Fruit fly (Drosophila melanogaster) whole organism, wandering third instar larva: Measurements from ENCODE around the gene Cdc45.

Experiments
- Abd-B ChIP-seq: fragments of >200 bp; optimal IDR thresholded peaks from 2 replicates; lab custom pipeline; 2017; ENCODE audit warnings: missing biosample characterization, missing genetic modification characterization
- CG32264 ChIP-seq: fragments of 200-800 bp; sonication (Bioruptor generic); optimal IDR thresholded peaks from 2 replicates; lab custom pipeline; 2016; ENCODE audit warnings: missing biosample characterization, missing genetic modification characterization
- CG9705 ChIP-seq: fragments of 200-800 bp; sonication (Bioruptor generic); optimal IDR thresholded peaks from 2 replicates; lab custom pipeline; 2018; ENCODE audit warnings: missing biosample characterization, mild to moderate bottlenecking, missing genetic modification characterization
- CrebA ChIP-seq: fragments of 200-800 bp; sonication (Bioruptor generic); optimal IDR thresholded peaks from 2 replicates; lab custom pipeline; 2016; ENCODE audit warnings: missing biosample characterization, mild to moderate bottlenecking, missing genetic modification characterization, borderline replicate concordance
- Dfd ChIP-seq: fragments of >200 bp; optimal IDR thresholded peaks from 2 replicates; lab custom pipeline; 2017; ENCODE audit warnings: missing biosample characterization, missing genetic modification characterization
- HLH106 ChIP-seq: fragments of 200-800 bp; optimal IDR thresholded peaks from 3 replicates; lab custom pipeline; 2019; ENCODE audit warnings: missing biosample characterization, mild to moderate bottlenecking, missing genetic modification characterization, moderate library complexity
- Hr78 ChIP-seq: fragments of >200 bp; optimal IDR thresholded peaks from 2 replicates; lab custom pipeline; 2017; ENCODE audit warnings: missing biosample characterization, missing genetic modification characterization
- Hr83 ChIP-seq: fragments of 200-300 bp; sonication (Bioruptor generic); optimal IDR thresholded peaks from 2 replicates; lab custom pipeline; 2016; ENCODE audit warnings: missing biosample characterization, mild to moderate bottlenecking, missing genetic modification characterization, moderate library complexity; ENCODE audit not compliant: poor library complexity, severe bottlenecking
- Jra ChIP-seq: sonication (Bioruptor generic); optimal IDR thresholded peaks from 2 replicates; lab custom pipeline; 2016; ENCODE audit warnings: missing biosample characterization, missing genetic modification characterization
- Myc ChIP-seq: fragments of >200 bp; optimal IDR thresholded peaks from 2 replicates; lab custom pipeline; 2017
- N ChIP-seq: fragments of >200 bp; optimal IDR thresholded peaks from 2 replicates; lab custom pipeline; 2018; ENCODE audit warnings: missing biosample characterization, missing external identifiers, missing genetic modification characterization
- OdsH ChIP-seq: fragments of 200-800 bp; sonication (Bioruptor generic); optimal IDR thresholded peaks from 2 replicates; lab custom pipeline; 2016; ENCODE audit warnings: missing biosample characterization, mild to moderate bottlenecking, missing genetic modification characterization
- Rel ChIP-seq, 2 experiments: fragments of 200-800 bp; sonication (Bioruptor generic) in 1 of 2; optimal IDR thresholded peaks; 2 replicates in 1 of 2; 3 replicates in 1 of 2; lab custom pipeline; 2016 to 2019; ENCODE audit warnings: mild to moderate bottlenecking in 2 of 2, missing biosample characterization in 2 of 2, missing genetic modification characterization in 2 of 2, moderate library complexity in 1 of 2
- Sp1 ChIP-seq: fragments of 200-800 bp; sonication (Bioruptor generic); optimal IDR thresholded peaks from 3 replicates; lab custom pipeline; 2019; ENCODE audit warnings: missing biosample characterization, mild to moderate bottlenecking, missing genetic modification characterization, moderate library complexity
- Vsx2 ChIP-seq: fragments of 200-300, 225-300 bp; sonication (Bioruptor generic); optimal IDR thresholded peaks from 2 replicates; lab custom pipeline; 2018; ENCODE audit warnings: missing biosample characterization, missing genetic modification characterization; ENCODE audit not compliant: partially characterized antibody
- brk ChIP-seq: fragments of 200-800 bp; sonication (Bioruptor generic); optimal IDR thresholded peaks from 2 replicates; lab custom pipeline; 2016; ENCODE audit warnings: missing biosample characterization, mild to moderate bottlenecking, missing genetic modification characterization
- dl ChIP-seq, 2 experiments: fragments of 175-275, 200-275 bp in 1 of 2; fragments of 200-275 bp in 1 of 2; sonication (Bioruptor generic); optimal IDR thresholded peaks; lab custom pipeline; 2018; ENCODE audit warnings: mild to moderate bottlenecking in 2 of 2, missing biosample characterization in 2 of 2, missing genetic modification characterization in 2 of 2, moderate library complexity in 2 of 2; ENCODE audit not compliant: partially characterized antibody in 2 of 2, insufficient read depth in 1 of 2
- dmrt93B ChIP-seq: fragments of 200-800 bp; sonication (Bioruptor generic); optimal IDR thresholded peaks from 2 replicates; lab custom pipeline; 2018; ENCODE audit warnings: missing biosample characterization, mild to moderate bottlenecking, missing genetic modification characterization
- dsf ChIP-seq: sonication (Bioruptor generic); optimal IDR thresholded peaks from 2 replicates; lab custom pipeline; 2016; ENCODE audit warnings: missing biosample characterization, missing genetic modification characterization, borderline replicate concordance
- ey ChIP-seq: fragments of 200-800 bp; sonication (Bioruptor generic); optimal IDR thresholded peaks from 2 replicates; lab custom pipeline; 2016; ENCODE audit warnings: missing biosample characterization, missing genetic modification characterization
- foxo ChIP-seq, 2 experiments: fragments of 200-800 bp; sonication (Bioruptor generic); optimal IDR thresholded peaks; 2 replicates in 1 of 2; 3 replicates in 1 of 2; lab custom pipeline; 2016 to 2017; ENCODE audit warnings: missing biosample characterization in 2 of 2, missing genetic modification characterization in 2 of 2
- fru ChIP-seq: fragments of 200-800 bp; sonication (Bioruptor generic); optimal IDR thresholded peaks from 3 replicates; lab custom pipeline; 2016; ENCODE audit warnings: missing biosample characterization, mild to moderate bottlenecking, missing genetic modification characterization
- h ChIP-seq: fragments of 200-800 bp; sonication (Bioruptor generic); optimal IDR thresholded peaks from 3 replicates; lab custom pipeline; 2016; ENCODE audit warnings: missing biosample characterization, mild to moderate bottlenecking, missing genetic modification characterization
- jim ChIP-seq: fragments of 175-275, 200-325 bp; sonication (Bioruptor generic); optimal IDR thresholded peaks from 2 replicates; lab custom pipeline; 2016; ENCODE audit warnings: missing biosample characterization, mild to moderate bottlenecking, missing genetic modification characterization
- lola ChIP-seq: fragments of >200 bp; optimal IDR thresholded peaks from 2 replicates; lab custom pipeline; 2017; ENCODE audit warnings: missing biosample characterization, missing genetic modification characterization
- rgr ChIP-seq: fragments of 200-800 bp; sonication (Bioruptor generic); optimal IDR thresholded peaks from 3 replicates; lab custom pipeline; 2016; ENCODE audit warnings: missing biosample characterization, mild to moderate bottlenecking, missing genetic modification characterization
- sage ChIP-seq: fragments of 200-800 bp; sonication (Bioruptor generic); optimal IDR thresholded peaks from 2 replicates; lab custom pipeline; 2016; ENCODE audit warnings: missing biosample characterization, mild to moderate bottlenecking, missing genetic modification characterization
- woc ChIP-seq: sonication (Bioruptor generic); optimal IDR thresholded peaks from 2 replicates; lab custom pipeline; 2016; ENCODE audit warnings: missing biosample characterization, mild to moderate bottlenecking, missing genetic modification characterization

Gene Cdc45

dm6 chrX:1031196-1031595, 840 bp upstream of the Cdc45 start, which contains the start of gene CG14630:
Gene CG14630, plus strand, starts transcription at chrX:1031496.
- TF ChIP-seq lola (no peak), N (no peak), h (no peak)

dm6 chrX:1026511-1026910, 3.8 kb downstream of the Cdc45 start, which contains the start of the genes CG32814, CG11638 and CG3021:
Gene CG32814, minus strand, starts transcription at chrX:1026700.
Gene CG11638, minus strand, starts transcription at chrX:1026703.
Gene CG3021, plus strand, starts transcription at chrX:1026791.
- TF ChIP-seq CG9705 (GFP tag; lab: Kevin White, UChicago) (no peak), HLH106 (no peak), rgr (GFP tag; lab: Kevin White, UChicago) (peak; percentile 11), dmrt93B (GFP tag; lab: Kevin White, UChicago) (no peak), Rel (GFP tag; optimal IDR thresholded peaks at IDR 0.05; lab: Kevin White, UChicago) (no peak), Rel (tag; optimal IDR thresholded peaks at IDR 0.05; lab: Kevin White, UChicago) (peak; percentile 75)

dm6 chrX:1011543-1012085, 18.7 kb downstream of the Cdc45 start, which contains the start of the genes TfIIA-S-2 and CG14631:
Gene TfIIA-S-2, minus strand, starts transcription at chrX:1011643.
Gene CG14631, plus strand, starts transcription at chrX:1012035.
- no peak for TF ChIP-seq foxo (GFP tag; optimal IDR thresholded peaks at IDR 0.05; lab: Kevin White, UChicago)
- no peak for TF ChIP-seq CG32264 (GFP tag; lab: Kevin White, UChicago)
- no peak for TF ChIP-seq lola

- TF ChIP-seq Hr83 (GFP tag; lab: Kevin White, UChicago): no peak
- TF ChIP-seq Myc (lab: Kevin White, UChicago): peak; percentile 68
Observed at dm6 chrX:1009468-1010259, 20.7 kb downstream of the Cdc45 start.

- TF ChIP-seq Jra (GFP tag; lab: Kevin White, UChicago) (no peak), woc (GFP tag; lab: Kevin White, UChicago) (no peak), lola (no peak), sage (no peak), CG9705 (GFP tag; lab: Kevin White, UChicago) (no peak), Dfd (no peak), Myc (lab: Kevin White, UChicago) (no peak), dsf (GFP tag; lab: Kevin White, UChicago) (no peak), dl (GFP tag; optimal IDR thresholded peaks at IDR 0.05; lab: Kevin White, UChicago; ENCODE audit: insufficient read depth in 1 of 2, partially characterized antibody in 2 of 2) (no peak), OdsH (GFP tag; lab: Kevin White, UChicago) (no peak), N (no peak), fru (GFP tag; lab: Kevin White, UChicago) (no peak), dmrt93B (GFP tag; lab: Kevin White, UChicago) (no peak), HLH106 (no peak), jim (no peak), Vsx2 (GFP tag; lab: Kevin White, UChicago) (no peak)
Observed at dm6 chrX:1006182-1006581, 24.2 kb downstream of the Cdc45 start.

dm6 chrX:998884-999283, 31.5 kb downstream of the Cdc45 start:
- TF ChIP-seq dmrt93B (GFP tag; lab: Kevin White, UChicago): no peak
- peak in 1 of 2 experiments; percentile 1 for TF ChIP-seq foxo (GFP tag; optimal IDR thresholded peaks at IDR 0.05; lab: Kevin White, UChicago)

- TF ChIP-seq Sp1 (GFP tag; lab: Kevin White, UChicago): no peak
- TF ChIP-seq brk (GFP tag; lab: Kevin White, UChicago): no peak
- TF ChIP-seq ey (GFP tag; lab: Kevin White, UChicago): no peak
- TF ChIP-seq woc (GFP tag; lab: Kevin White, UChicago): no peak
- TF ChIP-seq Hr78 (GFP tag; lab: Kevin White, UChicago): no peak
- TF ChIP-seq CrebA (GFP tag; lab: Kevin White, UChicago): no peak
- no peak for TF ChIP-seq HLH106
- no peak for TF ChIP-seq Abd-B (GFP tag; lab: Kevin White, UChicago)
- no peak for TF ChIP-seq fru (GFP tag; lab: Kevin White, UChicago)
- TF ChIP-seq Hr83 (GFP tag; lab: Kevin White, UChicago): no peak
- no peak for TF ChIP-seq h
Observed at dm6 chrX:990218-990617, 40.1 kb downstream of the Cdc45 start, which contains the start of gene CG18823. Gene CG18823, plus strand, starts transcription at chrX:990518.
